Worm (Caenorhabditis elegans) whole organism, L1 larva: ENCODE results near the gene srg-64.

Experiments
- C04F5.9 ChIP-seq: sonication (generic microtip); optimal IDR thresholded peaks from 2 replicates; lab custom pipeline; 2016; ENCODE audit warnings: missing genetic modification characterization, missing compliant biosample characterization
- C16A3.4 ChIP-seq: fragments of 150-350 bp; optimal IDR thresholded peaks from 2 replicates; lab custom pipeline; 2014; ENCODE audit warnings: missing biosample characterization, missing genetic modification characterization
- F16B12.6 ChIP-seq: fragments of 150-350 bp; optimal IDR thresholded peaks from 2 replicates; lab custom pipeline; 2014; ENCODE audit warnings: missing biosample characterization, missing genetic modification characterization
- Y116A8C.19 ChIP-seq: sonication (generic microtip); optimal IDR thresholded peaks from 2 replicates; lab custom pipeline; 2016; ENCODE audit warnings: missing compliant biosample characterization, missing genetic modification characterization, borderline replicate concordance
- alr-1 ChIP-seq: fragments of 200-800 bp; sonication (Bioruptor generic); optimal IDR thresholded peaks from 2 replicates; lab custom pipeline; 2018; ENCODE audit warnings: borderline replicate concordance, mild to moderate bottlenecking, missing genetic modification characterization, missing compliant biosample characterization
- blmp-1 ChIP-seq: fragments of 150-350 bp; optimal IDR thresholded peaks from 2 replicates; lab custom pipeline; 2014; ENCODE audit warnings: missing biosample characterization, missing genetic modification characterization
- ceh-8 ChIP-seq: fragments of 200-800 bp; sonication (Bioruptor generic); optimal IDR thresholded peaks from 2 replicates; lab custom pipeline; 2018; ENCODE audit warnings: mild to moderate bottlenecking, missing genetic modification characterization, moderate library complexity, missing compliant biosample characterization
- ceh-82 ChIP-seq, 3 experiments: fragments of 150-350 bp in 1 of 3; sonication (generic microtip) in 2 of 3; optimal IDR thresholded peaks; 2 replicates each; lab custom pipeline; 2014 to 2017; ENCODE audit warnings: missing biosample characterization in 3 of 3, missing genetic modification characterization in 3 of 3
- dpl-1 ChIP-seq, 3 experiments: fragments of 150-350 bp in 2 of 3; sonication (generic microtip) in 1 of 3; optimal IDR thresholded peaks; 2 replicates each; lab custom pipeline; 2014 to 2017; ENCODE audit warnings: missing biosample characterization in 3 of 3, missing genetic modification characterization in 3 of 3, missing genetic modification reagents in 3 of 3
- efl-1 ChIP-seq, 4 experiments: fragments of 150-350 bp; optimal IDR thresholded peaks in 3 of 4; peaks in 1 of 4; 1 replicate in 1 of 4; 2 replicates in 3 of 4; lab custom pipeline; 2014; ENCODE audit warnings: missing biosample characterization in 2 of 4, missing genetic modification characterization in 2 of 4, missing genetic modification reagents in 2 of 4
- egl-27 ChIP-seq, 2 experiments: fragments of 150-350 bp in 1 of 2; sonication (generic microtip); optimal IDR thresholded peaks; 3 replicates each; lab custom pipeline; 2017 to 2018; ENCODE audit warnings: missing biosample characterization in 2 of 2, missing genetic modification characterization in 2 of 2, missing genetic modification reagents in 2 of 2
- ets-5 ChIP-seq: fragments of 200-800 bp; sonication (Bioruptor generic); IDR thresholded peaks from 2 replicates; pipeline ENCODE4 v1.3.6; 2022; ENCODE audit warnings: missing genetic modification characterization, missing compliant biosample characterization
- grh-1 ChIP-seq: fragments of 200-800 bp; sonication (Bioruptor generic); IDR thresholded peaks from 2 replicates; pipeline ENCODE4 v1.3.6; 2022; ENCODE audit warnings: missing genetic modification reagents, missing genetic modification characterization, missing compliant biosample characterization
- hlh-17 ChIP-seq: fragments of 200-800 bp; sonication (Bioruptor generic); optimal IDR thresholded peaks from 2 replicates; lab custom pipeline; 2018; ENCODE audit warnings: missing genetic modification characterization, mild to moderate bottlenecking, missing compliant biosample characterization, moderate library complexity, borderline replicate concordance
- hlh-4 ChIP-seq: sonication (generic microtip); optimal IDR thresholded peaks from 2 replicates; lab custom pipeline; 2016; ENCODE audit warnings: mild to moderate bottlenecking, missing genetic modification characterization, missing compliant biosample characterization
- hpl-2 ChIP-seq: fragments of 150-350 bp; optimal IDR thresholded peaks from 2 replicates; lab custom pipeline; 2014; ENCODE audit warnings: missing biosample characterization, missing genetic modification reagents, missing genetic modification characterization
- jun-1 ChIP-seq: fragments of 150-350 bp; optimal IDR thresholded peaks from 2 replicates; lab custom pipeline; 2014; ENCODE audit warnings: missing biosample characterization, missing genetic modification reagents, missing genetic modification characterization
- lin-13 ChIP-seq: fragments of 150-350 bp; optimal IDR thresholded peaks from 2 replicates; lab custom pipeline; 2014; ENCODE audit warnings: missing biosample characterization, missing genetic modification reagents, missing genetic modification characterization
- lin-14 ChIP-seq: fragments of 200-800 bp; sonication (Bioruptor generic); optimal IDR thresholded peaks from 2 replicates; lab custom pipeline; 2018; ENCODE audit warnings: mild to moderate bottlenecking, missing genetic modification characterization, moderate library complexity, missing compliant biosample characterization
- lin-35 ChIP-seq, 2 experiments: fragments of 150-350 bp; optimal IDR thresholded peaks; 2 replicates each; lab custom pipeline; 2014; ENCODE audit warnings: missing biosample characterization in 2 of 2, missing genetic modification characterization in 2 of 2, missing genetic modification reagents in 2 of 2
- lsy-2 ChIP-seq, 2 experiments: fragments of 150-350 bp; optimal IDR thresholded peaks; 2 replicates each; lab custom pipeline; 2014; ENCODE audit warnings: missing biosample characterization in 2 of 2, missing genetic modification characterization in 2 of 2
- mdl-1 ChIP-seq, 2 experiments: fragments of 150-350 bp; optimal IDR thresholded peaks; 2 replicates each; lab custom pipeline; 2014 to 2017; ENCODE audit warnings: missing biosample characterization in 2 of 2, missing genetic modification characterization in 2 of 2, inconsistent platforms in 1 of 2
- mef-2 ChIP-seq: fragments of 150-350 bp; optimal IDR thresholded peaks from 2 replicates; lab custom pipeline; 2014; ENCODE audit warnings: missing biosample characterization, missing genetic modification characterization
- nhr-237 ChIP-seq: fragments of 150-350 bp; optimal IDR thresholded peaks from 2 replicates; lab custom pipeline; 2014; ENCODE audit warnings: missing biosample characterization, missing genetic modification characterization
- nhr-28 ChIP-seq: fragments of 150-350 bp; optimal IDR thresholded peaks from 2 replicates; lab custom pipeline; 2014; ENCODE audit warnings: missing biosample characterization, missing genetic modification characterization
- nhr-47 ChIP-seq: sonication (generic microtip); optimal IDR thresholded peaks from 2 replicates; lab custom pipeline; 2016; ENCODE audit warnings: mild to moderate bottlenecking, missing genetic modification characterization, moderate library complexity, missing compliant biosample characterization
- nhr-71 ChIP-seq: sonication (generic microtip); optimal IDR thresholded peaks from 2 replicates; lab custom pipeline; 2016; ENCODE audit warnings: mild to moderate bottlenecking, missing genetic modification characterization, moderate library complexity, missing compliant biosample characterization
- nhr-85 ChIP-seq: sonication (generic microtip); peaks from one replicate; lab custom pipeline; 2016; ENCODE audit warnings: missing genetic modification characterization, inconsistent platforms, missing compliant biosample characterization
- nhr-90 ChIP-seq: sonication (generic microtip); optimal IDR thresholded peaks from 2 replicates; lab custom pipeline; 2016; ENCODE audit warnings: mild to moderate bottlenecking, missing genetic modification characterization, missing compliant biosample characterization; ENCODE audit not compliant: poor library complexity
- pag-3 ChIP-seq: sonication (generic microtip); optimal IDR thresholded peaks from 2 replicates; lab custom pipeline; 2017; ENCODE audit warnings: missing genetic modification characterization, mild to moderate bottlenecking, missing compliant biosample characterization, antibody characterized with exemption, borderline replicate concordance; ENCODE audit not compliant: insufficient read depth
- skn-1 ChIP-seq: fragments of 150-350 bp; optimal IDR thresholded peaks from 2 replicates; lab custom pipeline; 2014; ENCODE audit warnings: missing biosample characterization, missing genetic modification characterization
- snpc-4 ChIP-seq: fragments of 150-350 bp; optimal IDR thresholded peaks from 2 replicates; lab custom pipeline; 2014; ENCODE audit warnings: missing biosample characterization, missing genetic modification characterization
- sup-37 ChIP-seq: fragments of 200-800 bp; sonication (Bioruptor generic); optimal IDR thresholded peaks from 2 replicates; lab custom pipeline; 2018; ENCODE audit warnings: mild to moderate bottlenecking, missing genetic modification characterization, missing compliant biosample characterization
- swsn-7 ChIP-seq: sonication (generic microtip); optimal IDR thresholded peaks from 2 replicates; lab custom pipeline; 2016; ENCODE audit warnings: missing genetic modification characterization, missing compliant biosample characterization
- tbx-2 ChIP-seq: sonication (generic microtip); optimal IDR thresholded peaks from 2 replicates; lab custom pipeline; 2016; ENCODE audit warnings: missing genetic modification characterization, missing compliant biosample characterization
- unc-130 ChIP-seq: fragments of 150-350 bp; optimal IDR thresholded peaks from 2 replicates; lab custom pipeline; 2017; ENCODE audit warnings: missing biosample characterization, missing genetic modification characterization, inconsistent platforms
- unc-98 ChIP-seq: fragments of 200-800 bp; sonication (Bioruptor generic); IDR thresholded peaks from 2 replicates; pipeline ENCODE4 v1.3.6; 2022; ENCODE audit warnings: missing genetic modification characterization, missing compliant biosample characterization
- vab-15 ChIP-seq: sonication (generic microtip); optimal IDR thresholded peaks from 2 replicates; lab custom pipeline; 2017; ENCODE audit warnings: missing genotype, mild to moderate bottlenecking, missing genetic modification characterization, missing compliant biosample characterization
- xbp-1 ChIP-seq: sonication (generic microtip); optimal IDR thresholded peaks from 2 replicates; lab custom pipeline; 2016; ENCODE audit warnings: missing genetic modification characterization, missing compliant biosample characterization
- zag-1 ChIP-seq: fragments of 150-350 bp; optimal IDR thresholded peaks from 2 replicates; lab custom pipeline; 2014; ENCODE audit warnings: missing biosample characterization, missing genetic modification characterization
- zip-4 ChIP-seq: fragments of 200-800 bp; sonication (Bioruptor generic); optimal IDR thresholded peaks from 2 replicates; lab custom pipeline; 2018; ENCODE audit warnings: mild to moderate bottlenecking, missing genetic modification characterization, moderate library complexity, missing compliant biosample characterization
- ztf-4 ChIP-seq: fragments of 150-350 bp; optimal IDR thresholded peaks from 2 replicates; lab custom pipeline; 2014; ENCODE audit warnings: missing biosample characterization, missing genetic modification characterization

The srg-64 gene

DNA sequence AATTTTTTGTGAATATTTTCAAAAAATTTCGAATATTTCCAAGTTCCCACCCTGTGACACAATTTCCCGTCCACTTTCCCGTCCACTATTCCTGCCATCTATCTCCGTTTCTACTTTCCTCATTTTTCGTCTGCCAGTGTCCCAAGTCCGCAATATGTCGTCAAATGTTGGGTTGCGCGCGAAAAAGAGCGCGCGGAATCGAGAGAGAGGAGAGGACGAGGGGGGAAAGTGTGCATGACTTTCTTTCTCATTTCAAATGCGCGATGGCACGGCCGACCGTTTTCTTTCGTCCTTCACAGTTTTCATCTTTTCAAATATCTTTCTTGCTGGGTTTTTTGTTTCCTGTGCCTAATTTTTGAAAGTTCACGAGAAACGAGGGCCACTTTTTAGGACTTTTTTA is 15.4 kb downstream of the srg-64 start (continued):
- TF ChIP-seq pag-3 (peak; percentile 93), nhr-90 (tag; lab: Kevin White, UChicago) (peak; percentile 68), mef-2 (peak; percentile 7), F16B12.6 (peak; percentile 93), lin-13 (GFP tag; lab: Kevin White, UChicago) (peak; percentile 67), zag-1 (tag; lab: Kevin White, UChicago) (no peak), C16A3.4 (tag; lab: Kevin White, UChicago) (peak; percentile 69), dpl-1 (GFP tag; optimal IDR thresholded peaks at IDR 0.05; lab: Kevin White, UChicago) (peak; percentile 68 to 73 (median 73)), ztf-4 (tag; lab: Kevin White, UChicago) (no peak), lsy-2 (tag; optimal IDR thresholded peaks at IDR 0.05; lab: Kevin White, UChicago) (peak; percentile 64 to 74), lin-35 (GFP tag; optimal IDR thresholded peaks at IDR 0.05; lab: Kevin White, UChicago) (peak; percentile 56 to 86), jun-1 (peak; percentile 48), zip-4 (no peak), C04F5.9 (tag; lab: Kevin White, UChicago) (no peak), efl-1 (optimal IDR thresholded peaks at IDR 0.05; lab: Kevin White, UChicago) (peak; percentile 69 to 78), efl-1 (GFP tag; optimal IDR thresholded peaks at IDR 0.05 in 1 of 2; lab: Kevin White, UChicago) (peak in 1 of 2 experiments; percentile 58), mdl-1 (tag; optimal IDR thresholded peaks at IDR 0.05; lab: Kevin White, UChicago) (peak in 1 of 2 experiments; percentile 81), swsn-7 (tag; lab: Kevin White, UChicago) (peak; percentile 76), nhr-71 (tag; lab: Kevin White, UChicago) (peak; percentile 78), alr-1 (no peak), nhr-28 (tag; lab: Kevin White, UChicago) (no peak), Y116A8C.19 (tag; lab: Kevin White, UChicago) (no peak), xbp-1 (peak; percentile 62), nhr-85 (tag; lab: Kevin White, UChicago) (peak; percentile 87), ceh-82 (tag; optimal IDR thresholded peaks at IDR 0.05; lab: Kevin White, UChicago) (peak; percentile 33 to 69 (median 57)), snpc-4 (tag; lab: Kevin White, UChicago) (peak; percentile 62), sup-37 (no peak), lin-14 (GFP tag; lab: Kevin White, UChicago) (peak; percentile 83), egl-27 (tag; optimal IDR thresholded peaks at IDR 0.05; lab: Kevin White, UChicago) (no peak), nhr-47 (peak; percentile 75)

DNA sequence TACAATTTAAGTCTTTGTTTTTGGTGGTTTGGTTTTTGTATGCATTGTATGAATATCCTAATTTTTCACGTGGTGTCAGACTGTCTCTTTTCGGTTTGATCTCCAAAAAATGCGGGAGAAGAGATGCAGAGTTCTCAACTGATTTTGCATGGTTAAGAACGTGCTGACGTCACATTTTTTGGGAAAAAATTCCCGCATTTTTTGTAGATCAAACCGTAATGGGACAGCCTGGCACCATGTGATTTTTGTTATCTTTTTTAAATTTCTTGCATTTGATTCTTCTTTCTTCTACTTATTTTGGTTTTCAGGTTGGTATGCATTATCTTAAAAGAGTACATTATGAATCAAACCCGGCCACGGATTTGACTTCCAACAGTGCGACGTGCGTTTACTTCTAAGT is 19.1 kb downstream of the srg-64 start, which contains the start of gene ZK662.5:
TSS of gene ZK662.5 (plus strand) at position 301 of the 400 bp plus-strand sequence.
- TF ChIP-seq hlh-4 = no peak
- no peak for TF ChIP-seq vab-15 (tag; lab: Kevin White, UChicago)
- TF ChIP-seq egl-27 (tag; optimal IDR thresholded peaks at IDR 0.05; lab: Kevin White, UChicago) = no peak
- TF ChIP-seq snpc-4 (tag; lab: Kevin White, UChicago) = no peak
- TF ChIP-seq grh-1 (GFP tag; lab: Robert Waterston, UW) = no peak
- no peak for TF ChIP-seq tbx-2 (tag; lab: Kevin White, UChicago)
- no peak for TF ChIP-seq C04F5.9 (tag; lab: Kevin White, UChicago)
- no peak for TF ChIP-seq ceh-8 (GFP tag; lab: Kevin White, UChicago)
- TF ChIP-seq hpl-2 = no peak
- TF ChIP-seq ceh-82 (tag; optimal IDR thresholded peaks at IDR 0.05; lab: Kevin White, UChicago) = no peak

DNA sequence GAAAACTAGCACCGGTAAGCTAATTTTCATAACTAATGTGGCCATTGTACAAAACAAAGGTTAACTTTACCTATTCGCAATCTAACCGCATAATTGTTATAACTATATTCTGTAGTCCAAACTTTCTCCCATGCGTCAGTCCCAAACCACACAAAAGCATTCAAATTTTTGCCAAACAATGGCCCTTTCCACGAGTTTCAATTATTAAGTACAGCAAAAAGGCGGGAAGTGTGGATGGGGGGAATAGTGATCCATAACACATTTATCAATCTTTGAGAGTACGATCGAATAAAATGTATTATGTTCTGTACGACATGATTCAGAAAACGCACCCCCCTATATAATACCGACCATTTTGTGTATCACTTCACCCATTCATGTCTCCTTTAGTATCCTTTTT is 22.1 kb downstream of the srg-64 start, which contains the start of gene ZK662.6:
TSS of gene ZK662.6 (plus strand) at position 301 of the 400 bp plus-strand sequence.
- no peak for TF ChIP-seq ets-5 (GFP tag; lab: Robert Waterston, UW)
- TF ChIP-seq C16A3.4 (tag; lab: Kevin White, UChicago) = no peak
- TF ChIP-seq unc-98 (GFP tag; lab: Robert Waterston, UW) = no peak
- TF ChIP-seq skn-1 (tag; lab: Kevin White, UChicago) = no peak
- TF ChIP-seq hlh-17 (GFP tag; lab: Kevin White, UChicago) = no peak
- TF ChIP-seq unc-130 (tag; lab: Kevin White, UChicago) = no peak
- TF ChIP-seq swsn-7 (tag; lab: Kevin White, UChicago) = no peak
- no peak for TF ChIP-seq xbp-1
- TF ChIP-seq nhr-237 = no peak
- no peak for TF ChIP-seq nhr-47
- no peak for TF ChIP-seq blmp-1 (tag; lab: Kevin White, UChicago)
